Fruit fly (Drosophila melanogaster) whole organism, embryonic: ENCODE results near the gene Cby.
A peak's percentile ranks its signal among the peaks of the same experiment; 100 is the strongest.

ENCODE experiments used
- Atf3 ChIP-seq: fragments of 200-800 bp; sonication (Bioruptor generic); optimal IDR thresholded peaks from 3 replicates; lab custom pipeline; 2016; ENCODE audit warnings: missing biosample characterization, missing genetic modification characterization
- BEAF-32 ChIP-seq: fragments of 200-800 bp; sonication (Bioruptor generic); optimal IDR thresholded peaks from 3 replicates; lab custom pipeline; 2017; ENCODE audit warnings: missing biosample characterization, missing genetic modification characterization, mild to moderate bottlenecking, moderate library complexity, missing genetic modification reagents
- C15 ChIP-seq: fragments of 200-800 bp; sonication (Bioruptor generic); IDR thresholded peaks from 3 replicates; pipeline ENCODE4 v1.3.6; 2022; ENCODE audit warnings: missing biosample characterization, missing genetic modification characterization
- CG10147 ChIP-seq: fragments of 200-800 bp; sonication (Bioruptor generic); optimal IDR thresholded peaks from 2 replicates; lab custom pipeline; 2019; ENCODE audit warnings: missing biosample characterization, mild to moderate bottlenecking, missing genetic modification characterization, moderate library complexity
- CG10267 ChIP-seq: fragments of 200-800 bp; sonication (Bioruptor generic); optimal IDR thresholded peaks from 2 replicates; lab custom pipeline; 2018; ENCODE audit warnings: missing biosample characterization, mild to moderate bottlenecking, missing genetic modification characterization, moderate library complexity
- CG11504 ChIP-seq: fragments of 200-800 bp; sonication (Bioruptor generic); optimal IDR thresholded peaks from 3 replicates; lab custom pipeline; 2019; ENCODE audit warnings: missing biosample characterization, mild to moderate bottlenecking, missing genetic modification characterization, moderate library complexity
- CG11695 ChIP-seq: fragments of 200-800 bp; sonication (Bioruptor generic); IDR thresholded peaks from 3 replicates; pipeline ENCODE4 v1.3.6; 2022; ENCODE audit warnings: missing biosample characterization, missing genetic modification characterization
- CG11723 ChIP-seq: fragments of 200-800 bp; sonication (Bioruptor generic); optimal IDR thresholded peaks from 2 replicates; lab custom pipeline; 2017; ENCODE audit warnings: missing biosample characterization, mild to moderate bottlenecking, missing genetic modification characterization
- CG12071 ChIP-seq: fragments of 200-800 bp; sonication (Bioruptor generic); optimal IDR thresholded peaks from 3 replicates; lab custom pipeline; 2018; ENCODE audit warnings: missing biosample characterization, mild to moderate bottlenecking, missing genetic modification characterization
- CG15073 ChIP-seq: fragments of 200-800 bp; sonication (Bioruptor generic); optimal IDR thresholded peaks from 2 replicates; lab custom pipeline; 2016; ENCODE audit warnings: missing biosample characterization, missing genetic modification characterization
- CG16815 ChIP-seq: fragments of 200-800 bp; sonication (Bioruptor generic); optimal IDR thresholded peaks from 3 replicates; lab custom pipeline; 2017; ENCODE audit warnings: missing biosample characterization, mild to moderate bottlenecking, missing genetic modification characterization
- CG18011 ChIP-seq: fragments of 200-800 bp; sonication (Bioruptor generic); optimal IDR thresholded peaks from 2 replicates; lab custom pipeline; 2017; ENCODE audit warnings: missing biosample characterization, missing genetic modification characterization, mild to moderate bottlenecking, moderate library complexity, missing genotype
- CG18262 ChIP-seq: fragments of 200-800 bp; optimal IDR thresholded peaks from 3 replicates; lab custom pipeline; 2019; ENCODE audit warnings: missing biosample characterization, mild to moderate bottlenecking, missing genetic modification characterization, moderate library complexity
- CG2875 ChIP-seq: fragments of 200-800 bp; sonication (Bioruptor generic); optimal IDR thresholded peaks from 2 replicates; lab custom pipeline; 2017; ENCODE audit warnings: missing biosample characterization, mild to moderate bottlenecking, missing genetic modification characterization, missing genetic modification reagents
- CG3065 ChIP-seq: fragments of 200-800 bp; sonication (Bioruptor generic); optimal IDR thresholded peaks from 2 replicates; lab custom pipeline; 2016; ENCODE audit warnings: missing biosample characterization, missing genetic modification characterization
- CG33213 ChIP-seq: fragments of 200-800 bp; sonication (Bioruptor generic); optimal IDR thresholded peaks from 3 replicates; lab custom pipeline; 2016; ENCODE audit warnings: missing biosample characterization, missing genetic modification characterization
- CG5953 ChIP-seq: fragments of 200-800 bp; sonication (Bioruptor generic); IDR thresholded peaks from 2 replicates; pipeline ENCODE4 v1.3.6; 2022; ENCODE audit warnings: missing biosample characterization, missing genetic modification characterization
- CG6654 ChIP-seq: fragments of 200-800 bp; sonication (Bioruptor generic); optimal IDR thresholded peaks from 2 replicates; lab custom pipeline; 2017; ENCODE audit warnings: missing biosample characterization, mild to moderate bottlenecking, missing genetic modification characterization
- CG8281 ChIP-seq: fragments of 200-800 bp; sonication (Bioruptor generic); optimal IDR thresholded peaks from 2 replicates; lab custom pipeline; 2018; ENCODE audit warnings: missing biosample characterization, mild to moderate bottlenecking, missing genetic modification characterization, moderate library complexity
- CG8359 ChIP-seq: fragments of 200-800 bp; sonication (Bioruptor generic); optimal IDR thresholded peaks from 2 replicates; lab custom pipeline; 2017; ENCODE audit warnings: missing biosample characterization, mild to moderate bottlenecking, missing genetic modification characterization, borderline replicate concordance
- CG8944 ChIP-seq: fragments of 200-800 bp; sonication (Bioruptor generic); optimal IDR thresholded peaks from 3 replicates; lab custom pipeline; 2016; ENCODE audit warnings: missing biosample characterization, missing genetic modification characterization
- CG9817 ChIP-seq: fragments of 200-800 bp; sonication (Bioruptor generic); optimal IDR thresholded peaks from 2 replicates; lab custom pipeline; 2018; ENCODE audit warnings: missing biosample characterization, mild to moderate bottlenecking, missing genetic modification characterization, moderate library complexity
- D ChIP-seq, 2 experiments: fragments of 200-800 bp in 1 of 2; fragments of >200 bp in 1 of 2; sonication (Bioruptor generic) in 1 of 2; optimal IDR thresholded peaks; 2 replicates in 1 of 2; 3 replicates in 1 of 2; lab custom pipeline; 2017; ENCODE audit warnings: mild to moderate bottlenecking in 1 of 2, missing biosample characterization in 1 of 2, missing genetic modification characterization in 1 of 2, missing genetic modification reagents in 1 of 2
- Drgx ChIP-seq: fragments of 200-800 bp; sonication (Bioruptor generic); IDR thresholded peaks from 2 replicates; pipeline ENCODE4 v1.3.6; 2022; ENCODE audit warnings: missing biosample characterization, missing genetic modification characterization
- E2f2 ChIP-seq: fragments of 200-800 bp; sonication (Bioruptor generic); IDR thresholded peaks from 2 replicates; pipeline ENCODE4 v1.3.6; 2022; ENCODE audit warnings: missing biosample characterization, missing genetic modification characterization
- Hmx ChIP-seq: fragments of 200-800 bp; sonication (Bioruptor generic); optimal IDR thresholded peaks from 2 replicates; lab custom pipeline; 2016; ENCODE audit warnings: missing biosample characterization, missing genetic modification characterization
- Jarid2 ChIP-seq: fragments of 200-800 bp; sonication (Bioruptor generic); optimal IDR thresholded peaks from 3 replicates; lab custom pipeline; 2017; ENCODE audit warnings: mild to moderate bottlenecking, missing biosample characterization, missing genetic modification reagents, missing genetic modification characterization
- NfI ChIP-seq: fragments of 200-800 bp; sonication (Bioruptor generic); optimal IDR thresholded peaks from 3 replicates; lab custom pipeline; 2018; ENCODE audit warnings: missing biosample characterization, mild to moderate bottlenecking, missing genetic modification characterization, moderate library complexity
- Optix ChIP-seq: fragments of 200-800 bp; sonication (Bioruptor generic); IDR thresholded peaks from 3 replicates; pipeline ENCODE4 v1.3.6; 2022; ENCODE audit warnings: missing biosample characterization, missing genetic modification characterization
- PHDP ChIP-seq: fragments of 200-800 bp; sonication (Bioruptor generic); optimal IDR thresholded peaks from 3 replicates; lab custom pipeline; 2018; ENCODE audit warnings: missing biosample characterization, mild to moderate bottlenecking, missing genetic modification characterization, moderate library complexity
- Sox100B ChIP-seq: fragments of 200-800 bp; sonication (Bioruptor generic); optimal IDR thresholded peaks from 3 replicates; lab custom pipeline; 2018; ENCODE audit warnings: missing biosample characterization, mild to moderate bottlenecking, missing genetic modification characterization
- Sry-β ChIP-seq: fragments of 200-800 bp; sonication (Bioruptor generic); optimal IDR thresholded peaks from 2 replicates; lab custom pipeline; 2018; ENCODE audit warnings: missing biosample characterization, mild to moderate bottlenecking, missing genetic modification characterization, moderate library complexity
- TFAM ChIP-seq: fragments of 200-800 bp; sonication (Bioruptor generic); optimal IDR thresholded peaks from 2 replicates; lab custom pipeline; 2017; ENCODE audit warnings: missing biosample characterization, missing genetic modification characterization, inconsistent platforms
- Tbp ChIP-seq: fragments of >200 bp; optimal IDR thresholded peaks from 2 replicates; lab custom pipeline; 2018; ENCODE audit warnings: missing biosample characterization, missing genetic modification characterization
- ac ChIP-seq: fragments of 200-800 bp; sonication (Bioruptor generic); optimal IDR thresholded peaks from 3 replicates; lab custom pipeline; 2017; ENCODE audit warnings: missing biosample characterization, mild to moderate bottlenecking, missing genetic modification characterization
- br ChIP-seq: fragments of >200 bp; optimal IDR thresholded peaks from 2 replicates; lab custom pipeline; 2017
- cwo ChIP-seq: fragments of 200-800 bp; sonication (Bioruptor generic); optimal IDR thresholded peaks from 3 replicates; lab custom pipeline; 2017; ENCODE audit warnings: missing biosample characterization, missing genetic modification characterization, mild to moderate bottlenecking, moderate library complexity, missing genetic modification reagents
- dan ChIP-seq: fragments of 200-800 bp; sonication (Bioruptor generic); IDR thresholded peaks from 2 replicates; pipeline ENCODE4 v1.3.6; 2022; ENCODE audit warnings: missing biosample characterization, missing genetic modification characterization
- exex ChIP-seq: fragments of 200-800 bp; sonication (Bioruptor generic); optimal IDR thresholded peaks from 4 replicates; lab custom pipeline; 2018; ENCODE audit warnings: missing biosample characterization, mild to moderate bottlenecking, missing genetic modification characterization, moderate library complexity
- fd96Cb ChIP-seq: fragments of 200-800 bp; sonication (Bioruptor generic); optimal IDR thresholded peaks from 2 replicates; lab custom pipeline; 2018; ENCODE audit warnings: missing biosample characterization, mild to moderate bottlenecking, missing genetic modification characterization, moderate library complexity
- gcm2 ChIP-seq: fragments of 200-800 bp; sonication (Bioruptor generic); optimal IDR thresholded peaks from 2 replicates; lab custom pipeline; 2016; ENCODE audit warnings: missing biosample characterization, missing genetic modification characterization
- h ChIP-seq: fragments of >200 bp; optimal IDR thresholded peaks from 2 replicates; lab custom pipeline; 2017
- ind ChIP-seq: fragments of 200-800 bp; sonication (Bioruptor generic); optimal IDR thresholded peaks from 3 replicates; lab custom pipeline; 2016; ENCODE audit warnings: missing biosample characterization, missing genetic modification characterization
- lola ChIP-seq, 3 experiments: fragments of >200 bp in 2 of 3; fragments of 200-800 bp in 1 of 3; sonication (Bioruptor generic) in 1 of 3; optimal IDR thresholded peaks; 2 replicates each; lab custom pipeline; 2017 to 2019; ENCODE audit warnings: missing biosample characterization in 3 of 3, missing genetic modification characterization in 3 of 3, mild to moderate bottlenecking in 1 of 3, moderate library complexity in 1 of 3
- sd ChIP-seq: fragments of 200-800 bp; sonication (Bioruptor generic); optimal IDR thresholded peaks from 3 replicates; lab custom pipeline; 2018; ENCODE audit warnings: missing biosample characterization, mild to moderate bottlenecking, missing genetic modification characterization, moderate library complexity
- slp2 ChIP-seq: fragments of 200-800 bp; sonication (Bioruptor generic); optimal IDR thresholded peaks from 2 replicates; lab custom pipeline; 2016; ENCODE audit warnings: missing biosample characterization, missing genetic modification characterization
- toy ChIP-seq: fragments of 200-800 bp; sonication (Bioruptor generic); IDR thresholded peaks from 2 replicates; pipeline ENCODE4 v1.3.6; 2022; ENCODE audit warnings: missing biosample characterization, missing genetic modification characterization
- trem ChIP-seq: fragments of 200-800 bp; optimal IDR thresholded peaks from 3 replicates; lab custom pipeline; 2019; ENCODE audit warnings: missing biosample characterization, mild to moderate bottlenecking, missing genetic modification characterization, moderate library complexity
- yki ChIP-seq: fragments of >200 bp; optimal IDR thresholded peaks from 3 replicates; lab custom pipeline; 2018
- zen2 ChIP-seq: fragments of 200-800 bp; sonication (Bioruptor generic); IDR thresholded peaks from 3 replicates; pipeline ENCODE4 v1.3.6; 2022; ENCODE audit warnings: missing biosample characterization, missing genetic modification characterization; ENCODE audit not compliant: partially characterized antibody

Gene Cby

DNA sequence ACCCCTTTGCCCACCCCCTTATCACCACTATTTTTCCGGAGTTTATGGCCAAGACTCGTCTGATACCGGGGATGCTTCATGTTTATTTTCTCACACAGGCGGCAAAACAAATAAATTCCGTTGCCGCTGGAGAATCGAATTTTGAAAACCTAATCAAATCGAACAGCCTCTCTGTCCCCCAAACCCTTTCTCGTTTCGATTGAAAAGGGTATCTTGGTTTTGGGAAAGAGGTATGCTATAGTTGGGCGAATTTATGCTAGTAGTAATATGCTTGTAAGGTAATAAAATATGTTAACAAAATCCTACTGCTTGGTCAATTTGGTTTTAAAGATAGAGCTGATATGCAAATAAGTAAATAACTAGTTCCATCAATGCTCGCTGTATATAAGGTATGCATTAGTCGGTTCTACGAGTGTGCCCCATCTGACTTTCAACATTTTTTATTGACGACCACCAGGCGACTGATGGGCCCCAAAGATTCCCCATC, 39.7 kb upstream of the Cby start (continued):
- TF ChIP-seq Atf3 (GFP tag; lab: Kevin White, UChicago), result peak; percentile 81
- no peak for TF ChIP-seq CG11695 (GFP tag; lab: Robert Waterston, UW)
- TF ChIP-seq CG8944 (GFP tag; lab: Kevin White, UChicago), result peak; percentile 81
- TF ChIP-seq exex, result no peak
- TF ChIP-seq h (lab: Kevin White, UChicago), result no peak
- peak; percentile 84 for TF ChIP-seq Optix (GFP tag; lab: Robert Waterston, UW)
- TF ChIP-seq E2f2 (GFP tag; lab: Robert Waterston, UW), result peak; percentile 35; the same call in 1 of the 2 replicates
- no peak for TF ChIP-seq C15 (GFP tag; lab: Robert Waterston, UW)
- peak in 1 of 3 experiments; percentile 92 for TF ChIP-seq lola (GFP tag; optimal IDR thresholded peaks at IDR 0.05; lab: Kevin White, UChicago)
- no peak for TF ChIP-seq CG10147
- peak; percentile 12 for TF ChIP-seq CG6654 (GFP tag; lab: Kevin White, UChicago)
- TF ChIP-seq CG16815 (GFP tag; lab: Kevin White, UChicago), result peak; percentile 84
- no peak for TF ChIP-seq BEAF-32 (GFP tag; lab: Kevin White, UChicago)
- peak; percentile 1 for TF ChIP-seq gcm2 (GFP tag; lab: Kevin White, UChicago)
- peak; percentile 55 for TF ChIP-seq CG33213 (GFP tag; lab: Kevin White, UChicago)
- peak; percentile 41 for TF ChIP-seq CG8359 (GFP tag; lab: Kevin White, UChicago)
- TF ChIP-seq slp2, result peak; percentile 60
- TF ChIP-seq Tbp, result no peak
- peak; percentile 24 for TF ChIP-seq CG8281 (tag; lab: Kevin White, UChicago)
- peak; percentile 73 for TF ChIP-seq CG10267 (tag; lab: Kevin White, UChicago)
- no peak for TF ChIP-seq zen2 (GFP tag; lab: Robert Waterston, UW)
- TF ChIP-seq Hmx (GFP tag; lab: Kevin White, UChicago), result no peak
- peak; percentile 31 for TF ChIP-seq sd (tag; lab: Kevin White, UChicago)
- TF ChIP-seq toy (GFP tag; lab: Robert Waterston, UW), result no peak
- no peak for TF ChIP-seq D (optimal IDR thresholded peaks at IDR 0.05; lab: Kevin White, UChicago)
- TF ChIP-seq D (GFP tag; optimal IDR thresholded peaks at IDR 0.05; lab: Kevin White, UChicago), result peak; percentile 79
- no peak for TF ChIP-seq br
- TF ChIP-seq fd96Cb (tag; lab: Kevin White, UChicago), result peak; percentile 81
- no peak for TF ChIP-seq CG12071
- no peak for TF ChIP-seq CG18011 (GFP tag; lab: Kevin White, UChicago)
- TF ChIP-seq ac (GFP tag; lab: Kevin White, UChicago), result no peak
- TF ChIP-seq CG5953 (GFP tag; lab: Robert Waterston, UW), result 0 out of 2 replicates have a peak, but pooled peaks have one; percentile 13
- peak; percentile 71 for TF ChIP-seq CG11504 (tag; lab: Kevin White, UChicago)
- peak; percentile 28 for TF ChIP-seq Sox100B (GFP tag; lab: Kevin White, UChicago)
- no peak for TF ChIP-seq Sry-β (GFP tag; lab: Kevin White, UChicago)
- peak; percentile 10 for TF ChIP-seq ind (GFP tag; lab: Kevin White, UChicago)
- TF ChIP-seq TFAM (GFP tag; lab: Kevin White, UChicago), result no peak
- no peak for TF ChIP-seq yki (lab: Kevin White, UChicago)
- no peak for TF ChIP-seq CG15073 (GFP tag; lab: Kevin White, UChicago)
- peak; percentile 71; the same call in 1 of the 2 replicates for TF ChIP-seq dan (GFP tag; lab: Robert Waterston, UW)
- no peak for TF ChIP-seq CG11723 (GFP tag; lab: Kevin White, UChicago)
- TF ChIP-seq NfI (GFP tag; lab: Kevin White, UChicago), result peak; percentile 28
- TF ChIP-seq CG9817 (tag; lab: Kevin White, UChicago), result no peak
- TF ChIP-seq Drgx (GFP tag; lab: Robert Waterston, UW), result no peak; the same call in 1 of the 2 replicates
- TF ChIP-seq Jarid2 (GFP tag; lab: Kevin White, UChicago), result no peak
- peak; percentile 25 for TF ChIP-seq CG3065 (GFP tag; lab: Kevin White, UChicago)
- peak; percentile 71 for TF ChIP-seq CG2875
- peak; percentile 69 for TF ChIP-seq PHDP (tag; lab: Kevin White, UChicago)
- TF ChIP-seq trem, result peak; percentile 68
- TF ChIP-seq cwo (GFP tag; lab: Kevin White, UChicago), result no peak
- peak; percentile 92 for TF ChIP-seq CG18262 (tag; lab: Kevin White, UChicago)
